Worm (Caenorhabditis elegans) whole organism, L2 larva: Measurements from ENCODE around the gene C31C9.7.
A peak's percentile ranks its signal among the peaks of the same experiment; 100 is the strongest.

ENCODE experiments used
- C34F6.9 ChIP-seq: fragments of 150-350 bp; optimal IDR thresholded peaks from 2 replicates; lab custom pipeline; 2014; ENCODE audit warnings: missing biosample characterization, missing genetic modification characterization
- F13H6.1 ChIP-seq: sonication (generic microtip); optimal IDR thresholded peaks from 2 replicates; lab custom pipeline; 2016; ENCODE audit warnings: missing genetic modification characterization, missing compliant biosample characterization
- R02D3.7 ChIP-seq: fragments of 150-350 bp; optimal IDR thresholded peaks from 2 replicates; lab custom pipeline; 2014; ENCODE audit warnings: missing biosample characterization, missing genetic modification characterization
- Y55F3AM.14 ChIP-seq: fragments of 200-800 bp; sonication (Bioruptor generic); optimal IDR thresholded peaks from 2 replicates; lab custom pipeline; 2018; ENCODE audit warnings: mild to moderate bottlenecking, missing genetic modification characterization, missing compliant biosample characterization
- ZK546.5 ChIP-seq: sonication (generic microtip); optimal IDR thresholded peaks from 2 replicates; lab custom pipeline; 2017; ENCODE audit warnings: missing biosample characterization, missing genetic modification characterization
- ama-1 ChIP-seq: fragments of 150-350 bp; optimal IDR thresholded peaks from 2 replicates; lab custom pipeline; 2018; ENCODE audit warnings: inconsistent platforms
- blmp-1 ChIP-seq: sonication (generic microtip); optimal IDR thresholded peaks from 2 replicates; lab custom pipeline; 2017; ENCODE audit warnings: missing genetic modification characterization, mild to moderate bottlenecking, missing compliant biosample characterization, antibody characterized with exemption, moderate library complexity; ENCODE audit not compliant: insufficient read depth
- ceh-82 ChIP-seq: fragments of 150-350 bp; optimal IDR thresholded peaks from 2 replicates; lab custom pipeline; 2014; ENCODE audit warnings: missing biosample characterization, missing genetic modification characterization
- crh-2 ChIP-seq: sonication (generic microtip); optimal IDR thresholded peaks from 2 replicates; lab custom pipeline; 2017; ENCODE audit warnings: missing biosample characterization, missing genetic modification characterization
- dmd-4 ChIP-seq: sonication (generic microtip); optimal IDR thresholded peaks from 2 replicates; lab custom pipeline; 2017; ENCODE audit warnings: missing biosample characterization, missing genetic modification characterization
- egl-27 ChIP-seq: sonication (generic microtip); optimal IDR thresholded peaks from 3 replicates; lab custom pipeline; 2017; ENCODE audit warnings: missing biosample characterization, missing genetic modification reagents, missing genetic modification characterization
- elt-1 ChIP-seq: fragments of 150-350 bp; optimal IDR thresholded peaks from 2 replicates; lab custom pipeline; 2014; ENCODE audit warnings: missing biosample characterization, missing genetic modification characterization
- fos-1 ChIP-seq: fragments of 150-350 bp; optimal IDR thresholded peaks from 2 replicates; lab custom pipeline; 2014; ENCODE audit warnings: missing biosample characterization, missing genetic modification characterization
- gmeb-1 ChIP-seq: fragments of 150-350 bp; optimal IDR thresholded peaks from 2 replicates; lab custom pipeline; 2014; ENCODE audit warnings: missing biosample characterization, missing genetic modification characterization
- lin-11 ChIP-seq: fragments of 150-350 bp; sonication (generic microtip); optimal IDR thresholded peaks from 2 replicates; lab custom pipeline; 2014; ENCODE audit warnings: missing biosample characterization, missing genetic modification characterization, inconsistent platforms, mixed read lengths
- lin-13 ChIP-seq: fragments of 150-350 bp; optimal IDR thresholded peaks from 2 replicates; lab custom pipeline; 2014; ENCODE audit warnings: missing biosample characterization, missing genetic modification reagents, missing genetic modification characterization
- lin-39 ChIP-seq: fragments of 150-350 bp; optimal IDR thresholded peaks from 2 replicates; lab custom pipeline; 2014; ENCODE audit warnings: missing biosample characterization, missing genetic modification reagents, missing genetic modification characterization
- lsy-2 ChIP-seq, 2 experiments: fragments of 150-350 bp in 1 of 2; sonication (generic microtip) in 1 of 2; optimal IDR thresholded peaks; 2 replicates each; lab custom pipeline; 2014 to 2017; ENCODE audit warnings: missing biosample characterization in 2 of 2, missing genetic modification characterization in 2 of 2
- mbf-1 ChIP-seq: sonication (generic microtip); optimal IDR thresholded peaks from 2 replicates; lab custom pipeline; 2017; ENCODE audit warnings: missing biosample characterization, missing genetic modification characterization
- nhr-10 ChIP-seq: sonication (generic microtip); optimal IDR thresholded peaks from 2 replicates; lab custom pipeline; 2017; ENCODE audit warnings: missing biosample characterization, missing genetic modification characterization
- nhr-12 ChIP-seq: fragments of 150-350 bp; optimal IDR thresholded peaks from 2 replicates; lab custom pipeline; 2014; ENCODE audit warnings: missing biosample characterization, missing genetic modification characterization
- nhr-129 ChIP-seq: fragments of 150-350 bp; optimal IDR thresholded peaks from 2 replicates; lab custom pipeline; 2014; ENCODE audit warnings: missing biosample characterization, missing genetic modification characterization
- nhr-21 ChIP-seq: fragments of 150-350 bp; optimal IDR thresholded peaks from 2 replicates; lab custom pipeline; 2014; ENCODE audit warnings: missing biosample characterization, missing genetic modification characterization
- nhr-23 ChIP-seq: fragments of 150-350 bp; optimal IDR thresholded peaks from 2 replicates; lab custom pipeline; 2014; ENCODE audit warnings: missing biosample characterization, missing genetic modification reagents, missing genetic modification characterization
- nhr-237 ChIP-seq: fragments of 150-350 bp; optimal IDR thresholded peaks from 2 replicates; lab custom pipeline; 2014; ENCODE audit warnings: missing biosample characterization, missing genetic modification characterization
- nhr-25 ChIP-seq: fragments of 150-350 bp; sonication (generic microtip); optimal IDR thresholded peaks from 3 replicates; lab custom pipeline; 2014; ENCODE audit warnings: missing biosample characterization, missing genetic modification characterization
- nhr-6 ChIP-seq: fragments of 150-350 bp; optimal IDR thresholded peaks from 2 replicates; lab custom pipeline; 2014; ENCODE audit warnings: missing biosample characterization, missing genetic modification characterization
- nhr-77 ChIP-seq: fragments of 150-350 bp; optimal IDR thresholded peaks from 2 replicates; lab custom pipeline; 2014; ENCODE audit warnings: missing biosample characterization, missing genetic modification characterization
- sem-4 ChIP-seq: fragments of 150-350 bp; optimal IDR thresholded peaks from 2 replicates; lab custom pipeline; 2014; ENCODE audit warnings: missing biosample characterization, missing genetic modification reagents, missing genetic modification characterization
- skn-1 ChIP-seq: sonication (generic microtip); optimal IDR thresholded peaks from 2 replicates; lab custom pipeline; 2017; ENCODE audit warnings: missing biosample characterization, missing genetic modification characterization
- sma-3 ChIP-seq: sonication (generic microtip); optimal IDR thresholded peaks from 2 replicates; lab custom pipeline; 2016; ENCODE audit warnings: missing genetic modification reagents, missing genetic modification characterization, missing compliant biosample characterization
- sma-9 ChIP-seq, 2 experiments: fragments of 150-350 bp in 1 of 2; sonication (generic microtip) in 1 of 2; optimal IDR thresholded peaks; 2 replicates each; lab custom pipeline; 2014 to 2016; ENCODE audit warnings: missing genetic modification characterization in 2 of 2, mild to moderate bottlenecking in 1 of 2, missing biosample characterization in 1 of 2, missing compliant biosample characterization in 1 of 2, missing genetic modification reagents in 1 of 2, moderate library complexity in 1 of 2
- snpc-4 ChIP-seq: fragments of 150-350 bp; optimal IDR thresholded peaks from 2 replicates; lab custom pipeline; 2014; ENCODE audit warnings: missing biosample characterization, missing genetic modification characterization
- unc-39 ChIP-seq: fragments of 150-350 bp; optimal IDR thresholded peaks from 2 replicates; lab custom pipeline; 2014; ENCODE audit warnings: missing biosample characterization, missing genetic modification characterization
- unc-55 ChIP-seq: fragments of 150-350 bp; sonication (generic microtip); optimal IDR thresholded peaks from 3 replicates; lab custom pipeline; 2014; ENCODE audit warnings: missing biosample characterization, missing genetic modification reagents, missing genetic modification characterization
- zag-1 ChIP-seq: fragments of 150-350 bp; optimal IDR thresholded peaks from 2 replicates; lab custom pipeline; 2014; ENCODE audit warnings: missing biosample characterization, missing genetic modification characterization
- ztf-1 ChIP-seq: fragments of 200-800 bp; sonication (Bioruptor generic); conservative IDR thresholded peaks from 2 replicates; pipeline ENCODE4 v1.3.6; 2022; ENCODE audit warnings: missing genetic modification characterization, missing compliant biosample characterization
- ztf-11 ChIP-seq: sonication (generic microtip); optimal IDR thresholded peaks from 2 replicates; lab custom pipeline; 2017; ENCODE audit warnings: missing biosample characterization, missing genetic modification characterization

Gene C31C9.7

DNA sequence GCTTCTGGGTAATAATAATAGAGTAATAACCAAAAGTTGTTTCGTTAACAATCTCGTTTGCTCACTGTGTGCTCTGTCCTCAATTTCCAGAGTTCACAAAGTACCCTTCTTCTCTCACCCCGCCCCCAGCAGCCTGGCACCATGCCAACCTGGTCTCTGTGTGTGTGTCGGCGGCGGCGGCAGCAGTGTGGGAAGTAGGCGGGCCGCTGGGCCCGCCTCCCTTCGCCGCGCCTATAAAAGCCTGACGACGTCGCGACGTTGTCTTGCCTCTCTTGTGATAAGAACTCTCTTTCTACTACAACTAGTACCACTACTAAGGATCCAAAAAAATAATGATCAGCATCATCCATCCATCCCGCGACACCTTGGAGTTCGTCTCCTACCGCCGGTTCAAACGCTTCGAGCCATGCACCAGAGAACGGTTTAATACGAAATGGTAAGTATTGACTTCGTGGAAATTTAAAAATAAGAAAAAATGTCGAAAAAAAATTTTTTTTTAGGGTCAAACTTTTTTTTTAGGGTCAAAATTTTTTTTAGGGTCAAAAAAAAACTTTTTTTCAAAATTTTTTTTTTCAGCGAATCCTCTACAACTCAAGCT is at the start of gene C31C9.7:
Gene C31C9.7, plus strand, starts transcription at position 261 of the 598 bp plus-strand sequence.
- TF ChIP-seq lin-39 (tag; lab: Kevin White, UChicago), result no peak
- TF ChIP-seq fos-1 (tag; lab: Kevin White, UChicago), result peak; percentile 22
- TF ChIP-seq C34F6.9 (tag; lab: Kevin White, UChicago), result no peak
- peak; percentile 5 for TF ChIP-seq blmp-1
- TF ChIP-seq sma-9 (GFP tag; optimal IDR thresholded peaks at IDR 0.05; lab: Kevin White, UChicago), result peak; percentile 28
- no peak for TF ChIP-seq sma-9 (tag; optimal IDR thresholded peaks at IDR 0.05; lab: Kevin White, UChicago)
- TF ChIP-seq mbf-1 (tag; lab: Kevin White, UChicago), result no peak
- TF ChIP-seq ceh-82 (tag; lab: Kevin White, UChicago), result no peak
- TF ChIP-seq ama-1 (lab: Kevin White, UChicago), result peak; percentile 82
- TF ChIP-seq sma-3 (GFP tag; lab: Kevin White, UChicago), result peak; percentile 16
- TF ChIP-seq egl-27, result no peak
- no peak for TF ChIP-seq lin-11 (tag; lab: Kevin White, UChicago)
- peak; percentile 29 for TF ChIP-seq F13H6.1 (tag; lab: Kevin White, UChicago)
- TF ChIP-seq nhr-10, result no peak

DNA sequence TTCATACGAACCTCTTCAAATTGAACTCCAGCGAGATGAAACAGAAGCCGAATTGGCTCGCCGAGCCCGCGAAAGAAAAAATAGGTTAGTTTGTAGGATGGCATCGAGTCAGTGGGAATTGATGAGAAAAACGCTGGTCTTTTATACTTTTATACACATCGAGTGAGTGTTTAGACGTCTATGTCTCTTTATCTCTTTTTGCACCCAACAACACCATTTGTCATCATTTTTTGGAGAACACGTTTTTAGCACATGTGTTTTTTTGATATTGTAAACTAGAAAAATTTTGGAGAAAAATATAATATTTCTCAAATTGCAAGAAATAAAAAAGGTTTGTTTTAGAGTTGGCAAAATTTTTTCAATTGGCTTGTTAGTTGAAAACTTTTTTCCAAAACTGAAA is 44.6 kb upstream of the C31C9.7 start, which contains the start of gene gst-16:
Gene gst-16, minus strand, starts transcription at position 111 of the 400 bp plus-strand sequence.
- TF ChIP-seq nhr-77 (no peak), skn-1 (peak; percentile 70)

DNA sequence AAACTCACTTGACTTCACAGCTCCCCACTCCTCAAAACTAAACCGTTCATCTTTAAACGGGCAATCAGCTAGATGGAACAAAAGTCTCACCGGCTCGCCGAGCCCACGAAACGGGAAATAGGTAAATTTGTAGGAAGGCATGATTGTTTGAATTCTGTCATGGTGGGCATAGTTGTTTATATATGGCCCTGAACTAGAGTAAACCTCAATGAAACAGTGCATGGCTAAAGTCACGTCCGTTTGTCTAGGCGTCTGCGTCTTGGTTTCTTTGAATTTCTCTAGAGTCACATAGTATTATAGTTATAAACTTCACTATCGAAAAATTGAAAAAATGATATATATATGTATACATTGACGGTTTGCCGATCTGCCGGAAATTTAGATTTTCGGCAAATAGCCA is 41.9 kb upstream of the C31C9.7 start, which contains the start of gene gst-19:
Gene gst-19, minus strand, starts transcription at position 145 of the 400 bp plus-strand sequence.
- TF ChIP-seq ceh-82 (tag; lab: Kevin White, UChicago) (no peak), fos-1 (tag; lab: Kevin White, UChicago) (no peak), mbf-1 (tag; lab: Kevin White, UChicago) (no peak), ztf-11 (tag; lab: Kevin White, UChicago) (no peak), blmp-1 (no peak), nhr-23 (tag; lab: Kevin White, UChicago) (no peak), R02D3.7 (tag; lab: Kevin White, UChicago) (no peak), ztf-1 (GFP tag; lab: Robert Waterston, UW) (no peak), unc-39 (tag; lab: Kevin White, UChicago) (no peak), C34F6.9 (tag; lab: Kevin White, UChicago) (no peak), nhr-6 (no peak), nhr-10 (no peak), nhr-129 (tag; lab: Kevin White, UChicago) (no peak), snpc-4 (tag; lab: Kevin White, UChicago) (no peak)

DNA sequence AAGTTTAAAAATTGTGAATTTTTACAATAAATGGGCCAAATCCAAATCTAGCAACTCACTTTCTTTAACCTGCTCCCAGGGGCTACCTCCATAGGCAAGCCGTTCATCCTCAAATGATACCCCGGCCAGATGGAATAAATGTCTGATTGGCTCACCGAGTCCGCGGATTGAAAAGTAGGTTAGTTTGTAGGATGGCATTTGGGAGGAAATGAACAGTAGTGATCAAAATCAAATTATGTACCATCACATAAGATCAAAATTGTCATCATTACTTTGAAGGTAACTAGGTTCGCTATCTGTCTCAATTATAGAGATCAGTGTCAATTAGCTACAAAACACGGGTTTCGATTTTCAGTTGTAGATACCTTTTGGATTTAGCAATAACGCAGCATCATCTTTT is 38.2 kb upstream of the C31C9.7 start, which contains the start of the genes gst-17 and gst-18:
Gene gst-17, minus strand, starts transcription at position 101 of the 400 bp plus-strand sequence.
Gene gst-18, minus strand, starts transcription at position 198 of the 400 bp plus-strand sequence.
- no peak for TF ChIP-seq ama-1 (lab: Kevin White, UChicago)
- TF ChIP-seq snpc-4 (tag; lab: Kevin White, UChicago), result no peak
- no peak for TF ChIP-seq ztf-11 (tag; lab: Kevin White, UChicago)
- TF ChIP-seq fos-1 (tag; lab: Kevin White, UChicago), result no peak
- no peak for TF ChIP-seq nhr-12
- TF ChIP-seq nhr-129 (tag; lab: Kevin White, UChicago), result no peak
- no peak for TF ChIP-seq zag-1 (tag; lab: Kevin White, UChicago)
- TF ChIP-seq dmd-4, result no peak
- TF ChIP-seq unc-55 (GFP tag; lab: Kevin White, UChicago), result no peak
- TF ChIP-seq egl-27, result no peak

DNA sequence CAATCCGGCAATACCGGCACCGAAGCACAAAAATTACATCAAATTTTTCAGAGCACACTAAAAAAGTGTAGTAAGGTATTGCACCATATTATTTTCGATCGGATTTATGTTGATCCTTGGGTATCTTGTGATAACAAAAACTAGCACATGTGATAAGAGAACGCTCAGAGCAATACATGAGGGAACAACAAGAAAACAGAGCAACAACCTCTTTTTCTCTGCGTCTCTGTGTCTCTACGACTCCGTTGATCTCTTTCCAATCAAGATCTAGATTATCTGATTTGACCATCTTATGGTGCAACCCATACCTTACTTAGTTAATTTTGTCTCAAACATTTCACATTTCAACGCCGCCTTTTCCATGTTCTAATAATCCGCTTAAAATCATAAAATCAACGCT is 36.7 kb upstream of the C31C9.7 start, which contains the start of gene tag-10:
Gene tag-10, plus strand, starts transcription at position 347 of the 400 bp plus-strand sequence.
- no peak for TF ChIP-seq skn-1
- TF ChIP-seq sma-9 (GFP tag; optimal IDR thresholded peaks at IDR 0.05; lab: Kevin White, UChicago), result peak; percentile 68
- no peak for TF ChIP-seq sma-9 (tag; optimal IDR thresholded peaks at IDR 0.05; lab: Kevin White, UChicago)
- no peak for TF ChIP-seq lin-11 (tag; lab: Kevin White, UChicago)
- TF ChIP-seq nhr-129 (tag; lab: Kevin White, UChicago), result peak; percentile 69
- peak; percentile 93 for TF ChIP-seq elt-1
- no peak for TF ChIP-seq lsy-2 (tag; optimal IDR thresholded peaks at IDR 0.05; lab: Kevin White, UChicago)
- TF ChIP-seq, all 48 proteins: peak for 3

DNA sequence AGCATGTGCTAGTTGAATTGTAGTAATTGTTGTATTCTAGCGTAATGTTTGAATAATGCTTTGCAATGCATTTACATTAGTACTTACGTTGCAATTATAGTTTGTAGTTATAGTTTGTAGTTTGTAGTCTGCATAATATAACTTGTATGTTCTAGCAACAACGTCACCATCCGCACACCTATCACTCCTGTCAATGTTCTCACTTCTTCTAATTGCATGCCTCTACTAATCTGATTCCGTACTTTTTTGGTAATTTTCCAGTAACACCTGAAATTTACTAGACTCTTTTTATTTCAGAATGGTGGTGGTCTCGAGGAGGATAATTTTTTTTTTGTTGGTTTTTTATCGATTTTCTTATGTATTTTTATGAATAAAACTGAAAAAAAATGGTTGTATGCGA is 32.3 kb upstream of the C31C9.7 start:
- TF ChIP-seq sma-3 (GFP tag; lab: Kevin White, UChicago) (no peak), nhr-129 (tag; lab: Kevin White, UChicago) (no peak), skn-1 (no peak), snpc-4 (tag; lab: Kevin White, UChicago) (no peak), Y55F3AM.14 (GFP tag; lab: Kevin White, UChicago) (no peak), crh-2 (tag; lab: Kevin White, UChicago) (no peak), ZK546.5 (tag; lab: Kevin White, UChicago) (no peak), lin-13 (GFP tag; lab: Kevin White, UChicago) (no peak), gmeb-1 (tag; lab: Kevin White, UChicago) (no peak), C34F6.9 (tag; lab: Kevin White, UChicago) (no peak), nhr-10 (no peak), mbf-1 (tag; lab: Kevin White, UChicago) (no peak), nhr-237 (tag; lab: Kevin White, UChicago) (no peak), blmp-1 (peak; percentile 8), nhr-21 (tag; lab: Kevin White, UChicago) (peak; percentile 23), sem-4 (tag; lab: Kevin White, UChicago) (no peak), ceh-82 (tag; lab: Kevin White, UChicago) (no peak), ztf-1 (GFP tag; lab: Robert Waterston, UW) (no peak), nhr-25 (peak; percentile 34), ama-1 (lab: Kevin White, UChicago) (peak; percentile 77), ztf-11 (tag; lab: Kevin White, UChicago) (no peak)
